Worm (Caenorhabditis elegans): ENCODE measurements around the gene mrpl-51.
A peak's percentile ranks its signal among the peaks of the same experiment; 100 is the strongest.

Gene mrpl-51

DNA sequence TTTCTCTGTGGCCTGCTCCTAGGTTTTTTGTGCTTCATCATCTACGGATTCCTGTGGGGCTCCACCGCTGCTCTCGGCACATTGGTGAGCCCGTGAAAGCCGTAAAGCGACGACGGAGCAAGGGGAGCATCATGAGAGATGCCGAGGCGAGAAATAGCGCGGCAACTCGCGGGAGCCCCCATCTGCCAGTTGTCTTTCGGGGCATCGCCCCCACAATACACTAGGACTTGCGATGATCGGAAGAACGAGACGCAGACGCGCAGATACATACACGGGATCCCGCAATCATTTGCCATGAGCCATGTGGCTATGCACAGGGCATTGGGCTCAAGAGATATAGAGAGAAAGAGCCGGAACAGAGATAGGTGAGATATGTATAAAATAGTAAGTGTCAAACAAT lies 20.7 kb upstream of the mrpl-51 start (continued):
- TF ChIP-seq nhr-41 (GFP tag; IDR thresholded peaks at IDR 0.05) (no peak), daf-16 (GFP tag; optimal IDR thresholded peaks at IDR 0.05) (peak in 1 of 2 experiments; percentile 54), daf-16 (tag; optimal IDR thresholded peaks at IDR 0.05) (no peak), saeg-2 (GFP tag; IDR thresholded peaks at IDR 0.05) (no peak), aha-1 (tag) (no peak), mxl-3 (GFP tag; optimal IDR thresholded peaks at IDR 0.05) (peak; percentile 65), F49E8.2 (tag; optimal IDR thresholded peaks at IDR 0.05; ENCODE audit: borderline replicate concordance) (no peak), egl-43 (GFP tag; IDR thresholded peaks at IDR 0.05) (no peak), snpc-1.2 (GFP tag; IDR thresholded peaks at IDR 0.05) (no peak), nhr-76 (tag; optimal IDR thresholded peaks at IDR 0.05) (no peak), nhr-11 (tag; optimal IDR thresholded peaks at IDR 0.05) (peak; percentile 74), daf-12 (tag; optimal IDR thresholded peaks at IDR 0.05) (no peak), F44E2.7 (GFP tag; IDR thresholded peaks at IDR 0.05) (no peak), php-3 (GFP tag; IDR thresholded peaks at IDR 0.05) (no peak), ztf-11 (tag; optimal IDR thresholded peaks at IDR 0.05) (no peak), zag-1 (tag; optimal IDR thresholded peaks at IDR 0.05) (no peak)

DNA sequence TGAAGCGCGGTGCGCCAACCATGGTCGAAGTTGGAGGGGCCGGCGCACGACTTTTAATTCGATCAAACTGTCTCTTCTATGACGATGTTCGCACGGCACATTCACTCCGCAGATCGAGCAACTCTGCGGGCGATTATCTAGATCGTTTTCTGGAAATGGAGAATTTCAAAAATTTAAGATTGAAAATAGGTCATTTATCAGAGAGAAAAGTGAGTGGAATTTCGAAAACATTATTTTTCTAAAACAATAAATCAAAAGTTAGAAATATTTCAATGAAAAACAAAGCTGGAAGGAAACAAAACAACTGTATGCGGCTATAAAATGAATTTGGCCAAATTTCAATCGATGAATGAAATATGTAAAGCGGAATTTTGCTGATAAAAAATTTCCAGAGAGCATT lies 20.3 kb upstream of the mrpl-51 start, which contains the start of the genes ZK617.26 and unc-22:
ZK617.26 (minus strand) TSS at position 101 of the 400 bp plus-strand sequence.
unc-22 (minus strand) TSS at position 149 of the 400 bp plus-strand sequence.
- TF ChIP-seq F26F4.8 (GFP tag; conservative IDR thresholded peaks at IDR 0.05) (no peak), lin-13 (GFP tag; optimal IDR thresholded peaks at IDR 0.05) (no peak), lin-1 (GFP tag; IDR thresholded peaks at IDR 0.05) (no peak), dmd-6 (GFP tag; IDR thresholded peaks at IDR 0.05) (no peak), D1046.2 (GFP tag; IDR thresholded peaks at IDR 0.05) (no peak), dve-1 (tag; optimal IDR thresholded peaks at IDR 0.05; ENCODE audit: insufficient read depth) (no peak), ceh-32 (tag; optimal IDR thresholded peaks at IDR 0.05; ENCODE audit: poor library complexity) (no peak), ceh-20 (GFP tag; IDR thresholded peaks at IDR 0.05) (no peak), zfp-2 (tag; optimal IDR thresholded peaks at IDR 0.05) (no peak)

ce11 chrIV:12012439-12013003 lies 18.6 kb upstream of the mrpl-51 start:
- TF ChIP-seq rbr-2 (tag; optimal IDR thresholded peaks at IDR 0.05), result no peak
- no peak for TF ChIP-seq vab-7 (GFP tag; IDR thresholded peaks at IDR 0.05)
- TF ChIP-seq attf-4 (tag; optimal IDR thresholded peaks at IDR 0.05), result no peak
- peak; percentile 61 for TF ChIP-seq nhr-11 (tag; optimal IDR thresholded peaks at IDR 0.05)
- no peak for TF ChIP-seq fos-1 (tag; optimal IDR thresholded peaks at IDR 0.05)
- TF ChIP-seq snpc-4 (tag; optimal IDR thresholded peaks at IDR 0.05), result no peak
- TF ChIP-seq nhr-77 (tag; optimal IDR thresholded peaks at IDR 0.05), result no peak
- no peak for TF ChIP-seq saeg-2 (GFP tag; IDR thresholded peaks at IDR 0.05)
- no peak for TF ChIP-seq lir-3 (tag; optimal IDR thresholded peaks at IDR 0.05)
- peak; percentile 38 for TF ChIP-seq mxl-3 (GFP tag; optimal IDR thresholded peaks at IDR 0.05)
- no peak for TF ChIP-seq aly-2 (tag; optimal IDR thresholded peaks at IDR 0.05)
- TF ChIP-seq lin-39 (tag; optimal IDR thresholded peaks at IDR 0.05), result no peak
- TF ChIP-seq hlh-30 (tag; optimal IDR thresholded peaks at IDR 0.05; ENCODE audit: insufficient read depth), result no peak
- no peak for TF ChIP-seq Y105C5A.15 (GFP tag; IDR thresholded peaks at IDR 0.05)
- no peak for TF ChIP-seq lin-29 (GFP tag; IDR thresholded peaks at IDR 0.05)
- TF ChIP-seq mes-2 (tag; optimal IDR thresholded peaks at IDR 0.05; ENCODE audit: poor library complexity, severe bottlenecking), result no peak
- no peak for TF ChIP-seq daf-19 (GFP tag; conservative IDR thresholded peaks at IDR 0.05)
- no peak for TF ChIP-seq snpc-1.2 (GFP tag; IDR thresholded peaks at IDR 0.05)
- TF ChIP-seq lin-1 (GFP tag; IDR thresholded peaks at IDR 0.05), result no peak
- peak; percentile 50 for TF ChIP-seq aha-1 (tag)
- peak; percentile 70 for TF ChIP-seq set-16 (GFP tag; IDR thresholded peaks at IDR 0.05)
- no peak for TF ChIP-seq egl-43 (GFP tag; IDR thresholded peaks at IDR 0.05)
- peak; percentile 63 for TF ChIP-seq hlh-11 (tag; optimal IDR thresholded peaks at IDR 0.05)
- TF ChIP-seq php-3 (GFP tag; IDR thresholded peaks at IDR 0.05), result no peak
- peak in 1 of 2 experiments; percentile 0 for TF ChIP-seq unc-62 (GFP tag; optimal IDR thresholded peaks at IDR 0.05 in 1 of 2)
- TF ChIP-seq unc-62 (tag; optimal IDR thresholded peaks at IDR 0.05), result no peak
- TF ChIP-seq lin-13 (GFP tag; optimal IDR thresholded peaks at IDR 0.05), result no peak
- no peak for TF ChIP-seq zip-2 (tag; optimal IDR thresholded peaks at IDR 0.05)
- no peak for TF ChIP-seq duxl-1 (tag; optimal IDR thresholded peaks at IDR 0.05; ENCODE audit: poor library complexity)
- TF ChIP-seq cey-2 (tag; optimal IDR thresholded peaks at IDR 0.05; ENCODE audit: borderline replicate concordance, insufficient read depth), result no peak
- TF ChIP-seq pqm-1 (tag; optimal IDR thresholded peaks at IDR 0.05), result no peak
- TF ChIP-seq F44E2.7 (GFP tag; IDR thresholded peaks at IDR 0.05), result no peak
- no peak for TF ChIP-seq ceh-62 (tag; optimal IDR thresholded peaks at IDR 0.05)

Measured in whole organism, L4 larva.